Fruit fly (Drosophila melanogaster) whole organism, embryonic: Measurements from ENCODE around the gene CG31103.

Experiments used
- ATbp ChIP-seq: fragments of 200-800 bp; sonication (Bioruptor generic); optimal IDR thresholded peaks from 2 replicates; lab custom pipeline; 2017; ENCODE audit warnings: missing biosample characterization, mild to moderate bottlenecking, missing genetic modification characterization, missing genetic modification reagents
- Awh ChIP-seq: fragments of 200-800 bp; sonication (Bioruptor generic); IDR thresholded peaks from 2 replicates; pipeline ENCODE4, ENCODE4 v1.3.6; 2022; ENCODE audit warnings: missing biosample characterization, missing genetic modification characterization
- Bteb2 ChIP-seq: fragments of 200-800 bp; sonication (Bioruptor generic); optimal IDR thresholded peaks from 2 replicates; lab custom pipeline; 2016; ENCODE audit warnings: missing biosample characterization, missing genetic modification characterization
- CG10321 ChIP-seq: fragments of 200-800 bp; sonication (Bioruptor generic); IDR thresholded peaks from 2 replicates; pipeline ENCODE4 v1.3.6; 2022; ENCODE audit warnings: missing biosample characterization, missing genetic modification characterization
- CG11247 ChIP-seq: fragments of 200-800 bp; sonication (Bioruptor generic); IDR thresholded peaks from 2 replicates; pipeline ENCODE4 v1.3.6; 2022; ENCODE audit warnings: missing biosample characterization, missing genetic modification characterization
- CG11504 ChIP-seq: fragments of 200-800 bp; sonication (Bioruptor generic); optimal IDR thresholded peaks from 3 replicates; lab custom pipeline; 2019; ENCODE audit warnings: missing biosample characterization, mild to moderate bottlenecking, missing genetic modification characterization, moderate library complexity
- CG11695 ChIP-seq: fragments of 200-800 bp; sonication (Bioruptor generic); IDR thresholded peaks from 3 replicates; pipeline ENCODE4 v1.3.6; 2022; ENCODE audit warnings: missing biosample characterization, missing genetic modification characterization
- CG14014 ChIP-seq: fragments of 200-800 bp; sonication (Bioruptor generic); IDR thresholded peaks from 2 replicates; pipeline ENCODE4 v1.3.6; 2022; ENCODE audit warnings: missing biosample characterization, missing genetic modification characterization
- CG15479 ChIP-seq: fragments of 200-800 bp; sonication (Bioruptor generic); optimal IDR thresholded peaks from 3 replicates; lab custom pipeline; 2019; ENCODE audit warnings: missing biosample characterization, mild to moderate bottlenecking, missing genetic modification characterization, moderate library complexity
- CG15514 ChIP-seq: fragments of 200-800 bp; sonication (Bioruptor generic); optimal IDR thresholded peaks from 3 replicates; lab custom pipeline; 2017; ENCODE audit warnings: missing biosample characterization, missing genetic modification characterization, mild to moderate bottlenecking, moderate library complexity, missing genetic modification reagents
- CG2199 ChIP-seq: fragments of 200-800 bp; sonication (Bioruptor generic); IDR thresholded peaks from 3 replicates; pipeline ENCODE4 v1.3.6; 2022; ENCODE audit warnings: missing biosample characterization, missing genetic modification characterization
- CG3163 ChIP-seq: fragments of 200-800 bp; sonication (Bioruptor generic); optimal IDR thresholded peaks from 3 replicates; lab custom pipeline; 2016; ENCODE audit warnings: missing biosample characterization, missing genetic modification characterization
- CG34376 ChIP-seq: fragments of 200-800 bp; sonication (Bioruptor generic); optimal IDR thresholded peaks from 2 replicates; lab custom pipeline; 2018; ENCODE audit warnings: missing biosample characterization, mild to moderate bottlenecking, missing genetic modification characterization
- CG3726 ChIP-seq: fragments of 200-800 bp; sonication (Bioruptor generic); IDR thresholded peaks from 3 replicates; pipeline ENCODE4, ENCODE4 v1.3.6; 2022; ENCODE audit warnings: missing biosample characterization, missing genetic modification characterization
- CG3995 ChIP-seq: fragments of 200-800 bp; sonication (Bioruptor generic); optimal IDR thresholded peaks from 3 replicates; lab custom pipeline; 2016; ENCODE audit warnings: missing biosample characterization, missing genetic modification characterization
- CG42726 ChIP-seq: fragments of 200-800 bp; sonication (Bioruptor generic); IDR thresholded peaks from 2 replicates; pipeline ENCODE4 v1.3.6; 2022; ENCODE audit warnings: missing biosample characterization, missing genetic modification characterization; ENCODE audit not compliant: partially characterized antibody
- CG43689 ChIP-seq: fragments of 200-800 bp; sonication (Bioruptor generic); IDR thresholded peaks from 2 replicates; pipeline ENCODE4 v1.3.6; 2022; ENCODE audit warnings: missing biosample characterization, missing genetic modification characterization
- CG4730 ChIP-seq: fragments of 200-800 bp; sonication (Bioruptor generic); IDR thresholded peaks from 2 replicates; pipeline ENCODE4 v1.3.6; 2022; ENCODE audit warnings: missing biosample characterization, missing genetic modification characterization
- CG8089 ChIP-seq: fragments of 200-800 bp; sonication (Bioruptor generic); optimal IDR thresholded peaks from 3 replicates; lab custom pipeline; 2016; ENCODE audit warnings: missing biosample characterization, missing genetic modification characterization
- CG9876 ChIP-seq: fragments of 200-800 bp; sonication (Bioruptor generic); optimal IDR thresholded peaks from 2 replicates; lab custom pipeline; 2016; ENCODE audit warnings: missing biosample characterization, missing genetic modification characterization
- CkIIα-i1 ChIP-seq: fragments of 200-800 bp; sonication (Bioruptor generic); IDR thresholded peaks from 2 replicates; pipeline ENCODE4 v1.3.6; 2022; ENCODE audit warnings: missing biosample characterization, missing genetic modification characterization
- Dbx ChIP-seq: fragments of 200-800 bp; sonication (Bioruptor generic); IDR thresholded peaks from 3 replicates; pipeline ENCODE4 v1.3.6; 2022; ENCODE audit warnings: missing biosample characterization, missing genetic modification characterization
- Deaf1 ChIP-seq: fragments of 200-800 bp; optimal IDR thresholded peaks from 3 replicates; lab custom pipeline; 2019; ENCODE audit warnings: missing biosample characterization, mild to moderate bottlenecking, missing genetic modification characterization, moderate library complexity
- Dip2 ChIP-seq: fragments of 200-800 bp; sonication (Bioruptor generic); IDR thresholded peaks from 2 replicates; pipeline ENCODE4 v1.3.6; 2022; ENCODE audit warnings: missing biosample characterization, missing genetic modification characterization
- Doc2 ChIP-seq: fragments of 200-800 bp; sonication (Bioruptor generic); IDR thresholded peaks from 2 replicates; pipeline ENCODE4 v1.3.6; 2022; ENCODE audit warnings: missing biosample characterization, missing genetic modification characterization
- E2f2 ChIP-seq: fragments of 200-800 bp; sonication (Bioruptor generic); IDR thresholded peaks from 2 replicates; pipeline ENCODE4 v1.3.6; 2022; ENCODE audit warnings: missing biosample characterization, missing genetic modification characterization
- ERR ChIP-seq: fragments of 200-800 bp; sonication (Bioruptor generic); optimal IDR thresholded peaks from 2 replicates; lab custom pipeline; 2016; ENCODE audit warnings: missing biosample characterization, missing genetic modification characterization
- Gsc ChIP-seq: fragments of 200-800 bp; sonication (Bioruptor generic); IDR thresholded peaks from 2 replicates; pipeline ENCODE4 v1.3.6; 2022; ENCODE audit warnings: missing biosample characterization, missing genetic modification characterization
- Hr78 ChIP-seq, 2 experiments: fragments of 200-800 bp in 1 of 2; fragments of >200 bp in 1 of 2; sonication (Bioruptor generic) in 1 of 2; optimal IDR thresholded peaks; 2 replicates each; lab custom pipeline; 2017 to 2019; ENCODE audit warnings: missing biosample characterization in 2 of 2, missing genetic modification characterization in 2 of 2, mild to moderate bottlenecking in 1 of 2, moderate library complexity in 1 of 2
- Meics ChIP-seq: fragments of 200-800 bp; sonication (Bioruptor generic); optimal IDR thresholded peaks from 2 replicates; lab custom pipeline; 2017; ENCODE audit warnings: missing biosample characterization, mild to moderate bottlenecking, missing genetic modification characterization
- Ptx1 ChIP-seq: fragments of 200-800 bp; sonication (Bioruptor generic); IDR thresholded peaks from 2 replicates; pipeline ENCODE4 v1.3.6; 2022; ENCODE audit warnings: missing biosample characterization, missing genetic modification characterization
- Spps ChIP-seq: fragments of 200-800 bp; sonication (Bioruptor generic); optimal IDR thresholded peaks from 2 replicates; lab custom pipeline; 2018; ENCODE audit warnings: missing biosample characterization, mild to moderate bottlenecking, missing genetic modification characterization
- al ChIP-seq: fragments of 200-800 bp; sonication (Bioruptor generic); IDR thresholded peaks from 2 replicates; pipeline ENCODE4 v1.3.6; 2022; ENCODE audit warnings: missing biosample characterization, missing genetic modification characterization
- br ChIP-seq: fragments of >200 bp; optimal IDR thresholded peaks from 2 replicates; lab custom pipeline; 2017
- chinmo ChIP-seq: fragments of 200-800 bp; sonication (Bioruptor generic); IDR thresholded peaks from 4 replicates; pipeline ENCODE4 v1.3.6; 2022; ENCODE audit warnings: missing biosample characterization, missing genetic modification characterization; ENCODE audit not compliant: partially characterized antibody
- dpn ChIP-seq, 2 experiments: fragments of 200-800 bp; sonication (Bioruptor generic); optimal IDR thresholded peaks; 3 replicates each; lab custom pipeline; 2016; ENCODE audit warnings: missing biosample characterization in 2 of 2, missing genetic modification characterization in 2 of 2
- eve ChIP-seq, 2 experiments: fragments of >200 bp; optimal IDR thresholded peaks; 2 replicates each; lab custom pipeline; 2017; ENCODE audit warnings: missing biosample characterization in 2 of 2, missing genetic modification characterization in 2 of 2
- exex ChIP-seq: fragments of 200-800 bp; sonication (Bioruptor generic); optimal IDR thresholded peaks from 4 replicates; lab custom pipeline; 2018; ENCODE audit warnings: missing biosample characterization, mild to moderate bottlenecking, missing genetic modification characterization, moderate library complexity
- ind ChIP-seq: fragments of 200-800 bp; sonication (Bioruptor generic); optimal IDR thresholded peaks from 3 replicates; lab custom pipeline; 2016; ENCODE audit warnings: missing biosample characterization, missing genetic modification characterization
- kah ChIP-seq: fragments of 200-800 bp; sonication (Bioruptor generic); optimal IDR thresholded peaks from 2 replicates; lab custom pipeline; 2018; ENCODE audit warnings: missing biosample characterization, mild to moderate bottlenecking, missing genetic modification characterization
- mirr ChIP-seq: fragments of 200-800 bp; sonication (Bioruptor generic); optimal IDR thresholded peaks from 3 replicates; lab custom pipeline; 2018; ENCODE audit warnings: missing biosample characterization, mild to moderate bottlenecking, missing genetic modification characterization
- nau ChIP-seq: fragments of 200-800 bp; sonication (Bioruptor generic); optimal IDR thresholded peaks from 3 replicates; lab custom pipeline; 2017; ENCODE audit warnings: missing biosample characterization, mild to moderate bottlenecking, missing genetic modification characterization, missing genetic modification reagents
- onecut ChIP-seq: fragments of 200-800 bp; sonication (Bioruptor generic); IDR thresholded peaks from 2 replicates; pipeline ENCODE4 v1.3.6; 2022; ENCODE audit warnings: missing biosample characterization, missing genetic modification characterization
- org-1 ChIP-seq: fragments of 200-800 bp; sonication (Bioruptor generic); optimal IDR thresholded peaks from 2 replicates; lab custom pipeline; 2017; ENCODE audit warnings: missing biosample characterization, missing genetic modification characterization
- p53 ChIP-seq: fragments of 200-800 bp; sonication (Bioruptor generic); optimal IDR thresholded peaks from 2 replicates; lab custom pipeline; 2016; ENCODE audit warnings: missing biosample characterization, missing genetic modification characterization
- seq ChIP-seq: fragments of 200-800 bp; sonication (Bioruptor generic); IDR thresholded peaks from 2 replicates; pipeline ENCODE4 v1.3.6; 2022; ENCODE audit warnings: missing biosample characterization, missing genetic modification characterization
- slbo ChIP-seq: fragments of 200-800 bp; sonication (Bioruptor generic); IDR thresholded peaks from 2 replicates; pipeline ENCODE4 v1.3.6; 2022; ENCODE audit warnings: missing biosample characterization, missing genetic modification characterization
- sug ChIP-seq: fragments of 200-800 bp; optimal IDR thresholded peaks from 2 replicates; lab custom pipeline; 2019; ENCODE audit warnings: missing biosample characterization, mild to moderate bottlenecking, missing genetic modification characterization, moderate library complexity
- tap ChIP-seq: fragments of 200-800 bp; optimal IDR thresholded peaks from 3 replicates; lab custom pipeline; 2019; ENCODE audit warnings: missing biosample characterization, mild to moderate bottlenecking, missing genetic modification characterization, moderate library complexity
- tup ChIP-seq: fragments of 200-800 bp; sonication (Bioruptor generic); optimal IDR thresholded peaks from 2 replicates; lab custom pipeline; 2016; ENCODE audit warnings: missing biosample characterization, mild to moderate bottlenecking, missing genetic modification characterization, moderate library complexity
- z ChIP-seq: fragments of 200-800 bp; sonication (Bioruptor generic); IDR thresholded peaks from 3 replicates; pipeline ENCODE4 v1.3.6; 2022; ENCODE audit warnings: missing biosample characterization, missing genetic modification characterization

The CG31103 gene

dm6 chr3R:25208767-25209075 lies 10.4 kb upstream of the CG31103 start (continued):
- no peak for TF ChIP-seq CG34376 (GFP tag; lab: Kevin White, UChicago)
- TF ChIP-seq CG14014 (GFP tag; lab: Robert Waterston, UW): 0 out of 2 replicates have a peak, but pooled peaks have one; percentile 12
- TF ChIP-seq Gsc: no peak
- no peak for TF ChIP-seq CG15479 (GFP tag; lab: Kevin White, UChicago)
- no peak for TF ChIP-seq dpn (GFP tag; optimal IDR thresholded peaks at IDR 0.05; lab: Kevin White, UChicago)
- peak; percentile 65; the same call in 2 of the 3 replicates for TF ChIP-seq CG2199 (GFP tag; lab: Robert Waterston, UW)
- TF ChIP-seq Dip2 (GFP tag; lab: Robert Waterston, UW): no peak
- peak; percentile 4 for TF ChIP-seq ATbp (GFP tag; lab: Kevin White, UChicago)
- no peak for TF ChIP-seq p53 (GFP tag; lab: Kevin White, UChicago)
- peak; percentile 62 for TF ChIP-seq Awh
- no peak for TF ChIP-seq CG42726 (GFP tag; lab: Robert Waterston, UW)
- no peak for TF ChIP-seq Ptx1 (GFP tag; lab: Robert Waterston, UW)
- TF ChIP-seq CG11247 (GFP tag; lab: Robert Waterston, UW): peak; percentile 25; the same call in 1 of the 2 replicates
- TF ChIP-seq seq (GFP tag; lab: Robert Waterston, UW): 0 out of 2 replicates have a peak, but pooled peaks have one; percentile 26

- no peak for TF ChIP-seq Meics (GFP tag; lab: Kevin White, UChicago)
- TF ChIP-seq CG10321 (GFP tag; lab: Robert Waterston, UW): no peak
- peak; percentile 91 for TF ChIP-seq z (GFP tag; lab: Robert Waterston, UW)
- peak in 1 of 2 experiments; percentile 80 for TF ChIP-seq Hr78 (GFP tag; optimal IDR thresholded peaks at IDR 0.05; lab: Kevin White, UChicago)
- TF ChIP-seq Bteb2: no peak
- no peak for TF ChIP-seq CG43689
- no peak for TF ChIP-seq CG8089
- TF ChIP-seq CG15514 (GFP tag; lab: Kevin White, UChicago): peak; percentile 6
- TF ChIP-seq kah (GFP tag; lab: Kevin White, UChicago): no peak
- TF ChIP-seq ind (GFP tag; lab: Kevin White, UChicago): no peak
- no peak for TF ChIP-seq CG3163
- no peak for TF ChIP-seq CG11695 (GFP tag; lab: Robert Waterston, UW)
- no peak for TF ChIP-seq Doc2
- no peak for TF ChIP-seq nau (GFP tag; lab: Kevin White, UChicago)
- TF ChIP-seq eve (GFP tag; optimal IDR thresholded peaks at IDR 0.05; lab: Kevin White, UChicago): peak in 1 of 2 experiments; percentile 43
- TF ChIP-seq Deaf1 (tag; lab: Kevin White, UChicago): peak; percentile 81
- no peak for TF ChIP-seq al
- TF ChIP-seq sug: peak; percentile 31
- TF ChIP-seq ERR: no peak
- no peak for TF ChIP-seq CG4730 (GFP tag; lab: Robert Waterston, UW)
- TF ChIP-seq chinmo (GFP tag; lab: Robert Waterston, UW): 0 out of 4 replicates have a peak, but pooled peaks have one; percentile 42
- no peak for TF ChIP-seq slbo
- TF ChIP-seq tup (GFP tag; lab: Kevin White, UChicago): no peak
- TF ChIP-seq CG11504: no peak
- TF ChIP-seq CG3726 (GFP tag; lab: Robert Waterston, UW): no peak
- no peak for TF ChIP-seq CkIIα-i1 (GFP tag; lab: Robert Waterston, UW)
- no peak for TF ChIP-seq br (lab: Kevin White, UChicago)
- TF ChIP-seq CG15479 (GFP tag; lab: Kevin White, UChicago): no peak
- no peak for TF ChIP-seq CG3995
- no peak for TF ChIP-seq E2f2
- TF ChIP-seq org-1 (GFP tag; lab: Kevin White, UChicago): no peak
- no peak for TF ChIP-seq Dbx (GFP tag; lab: Robert Waterston, UW)
- peak; percentile 14 for TF ChIP-seq exex (tag; lab: Kevin White, UChicago)
- no peak for TF ChIP-seq onecut (GFP tag; lab: Robert Waterston, UW)
- TF ChIP-seq mirr (GFP tag; lab: Kevin White, UChicago): peak; percentile 24
- TF ChIP-seq Spps (tag; lab: Kevin White, UChicago): no peak
- peak; percentile 18 for TF ChIP-seq CG34376 (GFP tag; lab: Kevin White, UChicago)
- no peak for TF ChIP-seq CG9876 (GFP tag; lab: Kevin White, UChicago)
- no peak for TF ChIP-seq tap
Observed at dm6 chr3R:25209207-25209606, 9.9 kb upstream of the CG31103 start.
